Worm (Caenorhabditis elegans): ENCODE data around the gene srh-193.

DNA sequence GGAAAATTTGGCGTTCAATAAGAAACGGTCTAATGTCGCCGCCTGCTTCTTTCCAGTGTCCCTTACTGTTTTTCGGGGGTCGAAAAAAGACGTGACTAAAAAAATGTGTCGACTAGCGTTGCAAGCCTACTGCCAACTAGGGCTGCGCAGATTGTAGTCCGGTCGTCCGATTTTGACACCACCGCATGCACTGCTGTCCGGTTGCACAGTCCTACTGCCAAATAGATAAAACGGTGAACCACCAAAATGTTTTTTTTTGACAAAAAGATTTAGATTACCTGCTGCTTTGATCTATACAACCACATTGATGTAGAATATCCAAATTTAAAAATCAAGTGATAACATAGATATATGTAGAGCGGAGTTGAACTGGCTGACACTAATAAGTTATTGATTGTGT lies 41.6 kb downstream of the srh-193 start:
- no peak for TF ChIP-seq pqm-1 (tag; optimal IDR thresholded peaks at IDR 0.05)
- TF ChIP-seq ZK546.5 (tag; optimal IDR thresholded peaks at IDR 0.05), result no peak
- no peak for TF ChIP-seq nhr-77 (tag; optimal IDR thresholded peaks at IDR 0.05)
- TF ChIP-seq ztf-4 (tag; optimal IDR thresholded peaks at IDR 0.05), result no peak
- no peak for TF ChIP-seq ceh-16 (tag; optimal IDR thresholded peaks at IDR 0.05)
- no peak for TF ChIP-seq zag-1 (tag; optimal IDR thresholded peaks at IDR 0.05)
- TF ChIP-seq unc-39 (tag; optimal IDR thresholded peaks at IDR 0.05), result no peak
- TF ChIP-seq jun-1 (tag; optimal IDR thresholded peaks at IDR 0.05), result no peak
- TF ChIP-seq ztf-11 (tag; optimal IDR thresholded peaks at IDR 0.05), result no peak
- TF ChIP-seq skn-1 (tag; optimal IDR thresholded peaks at IDR 0.05), result no peak
- no peak for TF ChIP-seq ceh-28 (tag; optimal IDR thresholded peaks at IDR 0.05)
- no peak for TF ChIP-seq egl-27 (tag; optimal IDR thresholded peaks at IDR 0.05)
- TF ChIP-seq unc-62 (GFP tag; optimal IDR thresholded peaks at IDR 0.05), result no peak
- no peak for TF ChIP-seq ceh-82 (tag; optimal IDR thresholded peaks at IDR 0.05)
